Worm (Caenorhabditis elegans) whole organism, L3 larva: Measurements from ENCODE around the gene sssh-1.

ENCODE experiments used
- nfya-1 ChIP-seq: sonication (generic microtip); optimal IDR thresholded peaks from 2 replicates; lab custom pipeline; 2017; ENCODE audit warnings: missing genetic modification characterization, mild to moderate bottlenecking, missing compliant biosample characterization, antibody characterized with exemption, moderate library complexity; ENCODE audit not compliant: insufficient read depth
- nhr-77 ChIP-seq: fragments of 150-350 bp; optimal IDR thresholded peaks from 2 replicates; lab custom pipeline; 2014; ENCODE audit warnings: missing biosample characterization, missing genetic modification characterization
- zag-1 ChIP-seq: fragments of 150-350 bp; optimal IDR thresholded peaks from 2 replicates; lab custom pipeline; 2014; ENCODE audit warnings: missing biosample characterization, missing genetic modification characterization

DNA sequence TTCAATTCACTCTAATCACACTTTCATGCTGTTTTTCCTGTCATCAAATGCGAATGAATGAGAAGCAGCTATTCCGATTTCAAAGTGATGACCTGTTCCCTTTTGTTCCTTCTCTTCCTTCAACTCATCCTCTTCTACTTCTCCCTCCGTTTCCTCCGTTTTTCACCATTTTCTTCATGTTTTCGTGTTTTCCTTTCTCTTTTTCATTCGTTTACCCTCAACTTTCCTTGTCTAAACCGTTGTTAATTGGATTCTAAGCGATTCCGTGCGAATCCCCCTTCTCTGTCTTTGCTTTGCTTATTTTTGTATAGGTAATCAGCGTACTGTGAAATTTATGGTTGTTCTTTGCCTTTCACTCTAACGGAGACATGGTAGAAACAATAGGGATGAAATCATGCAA lies 10.1 kb downstream of the sssh-1 start:
- TF ChIP-seq zag-1 (tag; lab: Kevin White, UChicago) (no peak), nhr-77 (tag; lab: Kevin White, UChicago) (no peak), nfya-1 (tag; lab: Kevin White, UChicago) (no peak)
